Fruit fly (Drosophila melanogaster) whole organism: ENCODE measurements around the gene wek.

ENCODE experiments used
- EcR ChIP-seq, 2 experiments: fragments of >200 bp; optimal IDR thresholded peaks; 2 replicates each; lab custom pipeline; 2017; ENCODE audit warnings: missing biosample characterization in 2 of 2, missing genetic modification characterization in 2 of 2, missing genetic modification reagents in 2 of 2
- psq ChIP-seq: fragments of >200 bp; optimal IDR thresholded peaks from 2 replicates; lab custom pipeline; 2017
- usp ChIP-seq: fragments of >200 bp; optimal IDR thresholded peaks from 2 replicates; lab custom pipeline; 2017; ENCODE audit warnings: missing biosample characterization, missing genetic modification characterization, mixed read lengths

DNA sequence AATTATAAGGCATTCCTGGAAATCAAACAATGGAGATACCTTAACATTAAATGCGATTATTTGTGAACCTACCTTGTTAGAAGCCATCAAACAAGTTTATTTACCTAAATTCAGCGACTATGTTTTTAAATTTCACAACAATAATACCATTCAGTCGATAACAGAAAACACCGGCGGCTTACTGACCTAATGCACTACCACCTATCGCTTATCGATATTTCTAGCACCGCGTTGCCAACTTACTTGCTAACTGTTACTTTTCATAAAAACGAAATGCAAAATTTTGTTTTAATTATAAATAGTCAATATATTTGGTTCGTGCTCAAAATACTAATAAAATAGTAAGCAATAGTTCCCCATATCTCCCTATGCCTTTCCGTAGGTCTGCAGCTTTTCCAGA is 2.8 kb upstream of the wek start, which contains the start of gene Ku80:
- TF ChIP-seq EcR (GFP tag; optimal IDR thresholded peaks at IDR 0.05; lab: Kevin White, UChicago): no peak
- TF ChIP-seq psq (lab: Kevin White, UChicago): no peak
- no peak for TF ChIP-seq usp (GFP tag; lab: Kevin White, UChicago)
